Worm (Caenorhabditis elegans) whole organism, L2 larva: Measurements from ENCODE around the gene ule-3.

Experiments
- C34F6.9 ChIP-seq: fragments of 150-350 bp; optimal IDR thresholded peaks from 2 replicates; lab custom pipeline; 2014; ENCODE audit warnings: missing biosample characterization, missing genetic modification characterization
- F13H6.1 ChIP-seq: sonication (generic microtip); optimal IDR thresholded peaks from 2 replicates; lab custom pipeline; 2016; ENCODE audit warnings: missing genetic modification characterization, missing compliant biosample characterization
- Y55F3AM.14 ChIP-seq: fragments of 200-800 bp; sonication (Bioruptor generic); optimal IDR thresholded peaks from 2 replicates; lab custom pipeline; 2018; ENCODE audit warnings: mild to moderate bottlenecking, missing genetic modification characterization, missing compliant biosample characterization
- ZK546.5 ChIP-seq: sonication (generic microtip); optimal IDR thresholded peaks from 2 replicates; lab custom pipeline; 2017; ENCODE audit warnings: missing biosample characterization, missing genetic modification characterization
- alr-1 ChIP-seq: fragments of 150-350 bp; optimal IDR thresholded peaks from 2 replicates; lab custom pipeline; 2014; ENCODE audit warnings: missing biosample characterization, missing genetic modification characterization
- aly-2 ChIP-seq: fragments of 150-350 bp; optimal IDR thresholded peaks from 2 replicates; lab custom pipeline; 2014; ENCODE audit warnings: missing biosample characterization, missing genetic modification characterization
- ama-1 ChIP-seq: fragments of 150-350 bp; optimal IDR thresholded peaks from 2 replicates; lab custom pipeline; 2018; ENCODE audit warnings: inconsistent platforms
- blmp-1 ChIP-seq: sonication (generic microtip); optimal IDR thresholded peaks from 2 replicates; lab custom pipeline; 2017; ENCODE audit warnings: missing genetic modification characterization, mild to moderate bottlenecking, missing compliant biosample characterization, antibody characterized with exemption, moderate library complexity; ENCODE audit not compliant: insufficient read depth
- crh-2 ChIP-seq: sonication (generic microtip); optimal IDR thresholded peaks from 2 replicates; lab custom pipeline; 2017; ENCODE audit warnings: missing biosample characterization, missing genetic modification characterization
- elt-1 ChIP-seq: fragments of 150-350 bp; optimal IDR thresholded peaks from 2 replicates; lab custom pipeline; 2014; ENCODE audit warnings: missing biosample characterization, missing genetic modification characterization
- fos-1 ChIP-seq: fragments of 150-350 bp; optimal IDR thresholded peaks from 2 replicates; lab custom pipeline; 2014; ENCODE audit warnings: missing biosample characterization, missing genetic modification characterization
- gmeb-1 ChIP-seq: fragments of 150-350 bp; optimal IDR thresholded peaks from 2 replicates; lab custom pipeline; 2014; ENCODE audit warnings: missing biosample characterization, missing genetic modification characterization
- lin-11 ChIP-seq: fragments of 150-350 bp; sonication (generic microtip); optimal IDR thresholded peaks from 2 replicates; lab custom pipeline; 2014; ENCODE audit warnings: missing biosample characterization, missing genetic modification characterization, inconsistent platforms, mixed read lengths
- lin-13 ChIP-seq: fragments of 150-350 bp; optimal IDR thresholded peaks from 2 replicates; lab custom pipeline; 2014; ENCODE audit warnings: missing biosample characterization, missing genetic modification reagents, missing genetic modification characterization
- lin-39 ChIP-seq: fragments of 150-350 bp; optimal IDR thresholded peaks from 2 replicates; lab custom pipeline; 2014; ENCODE audit warnings: missing biosample characterization, missing genetic modification reagents, missing genetic modification characterization
- mab-5 ChIP-seq: fragments of 150-350 bp; optimal IDR thresholded peaks from 2 replicates; lab custom pipeline; 2014; ENCODE audit warnings: missing biosample characterization, missing genetic modification characterization
- mbf-1 ChIP-seq: sonication (generic microtip); optimal IDR thresholded peaks from 2 replicates; lab custom pipeline; 2017; ENCODE audit warnings: missing biosample characterization, missing genetic modification characterization
- mdl-1 ChIP-seq, 2 experiments: fragments of 150-350 bp in 1 of 2; sonication (generic microtip) in 1 of 2; optimal IDR thresholded peaks; 2 replicates each; lab custom pipeline; 2017; ENCODE audit warnings: missing biosample characterization in 2 of 2, missing genetic modification characterization in 2 of 2
- nhr-10 ChIP-seq: sonication (generic microtip); optimal IDR thresholded peaks from 2 replicates; lab custom pipeline; 2017; ENCODE audit warnings: missing biosample characterization, missing genetic modification characterization
- nhr-12 ChIP-seq: fragments of 150-350 bp; optimal IDR thresholded peaks from 2 replicates; lab custom pipeline; 2014; ENCODE audit warnings: missing biosample characterization, missing genetic modification characterization
- nhr-129 ChIP-seq: fragments of 150-350 bp; optimal IDR thresholded peaks from 2 replicates; lab custom pipeline; 2014; ENCODE audit warnings: missing biosample characterization, missing genetic modification characterization
- nhr-21 ChIP-seq: fragments of 150-350 bp; optimal IDR thresholded peaks from 2 replicates; lab custom pipeline; 2014; ENCODE audit warnings: missing biosample characterization, missing genetic modification characterization
- nhr-23 ChIP-seq: fragments of 150-350 bp; optimal IDR thresholded peaks from 2 replicates; lab custom pipeline; 2014; ENCODE audit warnings: missing biosample characterization, missing genetic modification reagents, missing genetic modification characterization
- nhr-6 ChIP-seq: fragments of 150-350 bp; optimal IDR thresholded peaks from 2 replicates; lab custom pipeline; 2014; ENCODE audit warnings: missing biosample characterization, missing genetic modification characterization
- peb-1 ChIP-seq: fragments of 150-350 bp; optimal IDR thresholded peaks from 2 replicates; lab custom pipeline; 2014; ENCODE audit warnings: missing biosample characterization, missing genetic modification characterization
- sem-4 ChIP-seq: fragments of 150-350 bp; optimal IDR thresholded peaks from 2 replicates; lab custom pipeline; 2014; ENCODE audit warnings: missing biosample characterization, missing genetic modification reagents, missing genetic modification characterization
- skn-1 ChIP-seq: sonication (generic microtip); optimal IDR thresholded peaks from 2 replicates; lab custom pipeline; 2017; ENCODE audit warnings: missing biosample characterization, missing genetic modification characterization
- sma-3 ChIP-seq: sonication (generic microtip); optimal IDR thresholded peaks from 2 replicates; lab custom pipeline; 2016; ENCODE audit warnings: missing genetic modification reagents, missing genetic modification characterization, missing compliant biosample characterization
- sma-9 ChIP-seq, 2 experiments: fragments of 150-350 bp in 1 of 2; sonication (generic microtip) in 1 of 2; optimal IDR thresholded peaks; 2 replicates each; lab custom pipeline; 2014 to 2016; ENCODE audit warnings: missing genetic modification characterization in 2 of 2, mild to moderate bottlenecking in 1 of 2, missing biosample characterization in 1 of 2, missing compliant biosample characterization in 1 of 2, missing genetic modification reagents in 1 of 2, moderate library complexity in 1 of 2
- snpc-4 ChIP-seq: fragments of 150-350 bp; optimal IDR thresholded peaks from 2 replicates; lab custom pipeline; 2014; ENCODE audit warnings: missing biosample characterization, missing genetic modification characterization
- unc-39 ChIP-seq: fragments of 150-350 bp; optimal IDR thresholded peaks from 2 replicates; lab custom pipeline; 2014; ENCODE audit warnings: missing biosample characterization, missing genetic modification characterization
- unc-55 ChIP-seq: fragments of 150-350 bp; sonication (generic microtip); optimal IDR thresholded peaks from 3 replicates; lab custom pipeline; 2014; ENCODE audit warnings: missing biosample characterization, missing genetic modification reagents, missing genetic modification characterization
- ztf-1 ChIP-seq: fragments of 200-800 bp; sonication (Bioruptor generic); conservative IDR thresholded peaks from 2 replicates; pipeline ENCODE4 v1.3.6; 2022; ENCODE audit warnings: missing genetic modification characterization, missing compliant biosample characterization
- ztf-11 ChIP-seq: sonication (generic microtip); optimal IDR thresholded peaks from 2 replicates; lab custom pipeline; 2017; ENCODE audit warnings: missing biosample characterization, missing genetic modification characterization

ule-3 gene

DNA sequence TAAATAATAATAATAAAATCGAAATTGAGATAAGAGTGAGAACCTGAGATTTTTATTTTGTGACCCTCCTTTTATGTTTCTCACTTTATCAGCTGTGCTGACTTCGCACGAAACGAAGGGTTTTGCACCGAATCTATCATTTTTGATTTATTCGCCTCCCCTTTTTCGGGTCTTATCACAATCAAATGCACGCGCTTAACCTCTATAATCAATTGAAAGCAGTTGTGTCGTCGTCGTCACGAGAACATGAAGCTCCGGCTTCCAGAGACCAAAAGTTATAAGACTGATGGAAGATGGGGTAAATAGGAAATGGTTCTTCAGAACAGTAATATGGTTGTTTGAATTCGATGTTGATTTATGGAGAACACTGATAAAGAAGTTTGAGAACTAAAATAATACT, 7.6 kb downstream of the ule-3 start, which contains the start of gene D1054.18:
TSS of gene D1054.18 (minus strand) at position 45 of the 400 bp plus-strand sequence.
- TF ChIP-seq skn-1 (peak; percentile 15), crh-2 (tag; lab: Kevin White, UChicago) (peak; percentile 73), ztf-11 (tag; lab: Kevin White, UChicago) (no peak), nhr-21 (tag; lab: Kevin White, UChicago) (no peak), mbf-1 (tag; lab: Kevin White, UChicago) (no peak), F13H6.1 (tag; lab: Kevin White, UChicago) (no peak), unc-39 (no peak), ztf-1 (GFP tag; lab: Robert Waterston, UW) (no peak), blmp-1 (no peak), sma-3 (GFP tag; lab: Kevin White, UChicago) (no peak), gmeb-1 (tag; lab: Kevin White, UChicago) (peak; percentile 45), lin-11 (tag; lab: Kevin White, UChicago) (no peak), mdl-1 (tag; optimal IDR thresholded peaks at IDR 0.05; lab: Kevin White, UChicago) (peak in 1 of 2 experiments; percentile 26), peb-1 (tag; lab: Kevin White, UChicago) (no peak), sma-9 (GFP tag; optimal IDR thresholded peaks at IDR 0.05; lab: Kevin White, UChicago) (peak; percentile 74), sma-9 (tag; optimal IDR thresholded peaks at IDR 0.05; lab: Kevin White, UChicago) (no peak), lin-39 (tag; lab: Kevin White, UChicago) (no peak), nhr-10 (tag; lab: Kevin White, UChicago) (no peak), nhr-6 (tag; lab: Kevin White, UChicago) (no peak), fos-1 (tag; lab: Kevin White, UChicago) (peak; percentile 70)

ce11 chrV:10802060-10802459, 8.5 kb downstream of the ule-3 start:
- TF ChIP-seq mdl-1 (tag; optimal IDR thresholded peaks at IDR 0.05; lab: Kevin White, UChicago) = peak in 1 of 2 experiments; percentile 18
- TF ChIP-seq crh-2 (tag; lab: Kevin White, UChicago) = peak; percentile 85
- TF ChIP-seq Y55F3AM.14 (GFP tag; lab: Kevin White, UChicago) = no peak
- TF ChIP-seq F13H6.1 (tag; lab: Kevin White, UChicago) = peak; percentile 10
- TF ChIP-seq blmp-1 = no peak
- TF ChIP-seq sma-9 (GFP tag; optimal IDR thresholded peaks at IDR 0.05; lab: Kevin White, UChicago) = peak; percentile 85
- TF ChIP-seq sma-9 (tag; optimal IDR thresholded peaks at IDR 0.05; lab: Kevin White, UChicago) = no peak
- no peak for TF ChIP-seq elt-1 (tag; lab: Kevin White, UChicago)
- TF ChIP-seq fos-1 (tag; lab: Kevin White, UChicago) = peak; percentile 74
- peak; percentile 19 for TF ChIP-seq sma-3 (GFP tag; lab: Kevin White, UChicago)
- peak; percentile 1 for TF ChIP-seq gmeb-1 (tag; lab: Kevin White, UChicago)

DNA sequence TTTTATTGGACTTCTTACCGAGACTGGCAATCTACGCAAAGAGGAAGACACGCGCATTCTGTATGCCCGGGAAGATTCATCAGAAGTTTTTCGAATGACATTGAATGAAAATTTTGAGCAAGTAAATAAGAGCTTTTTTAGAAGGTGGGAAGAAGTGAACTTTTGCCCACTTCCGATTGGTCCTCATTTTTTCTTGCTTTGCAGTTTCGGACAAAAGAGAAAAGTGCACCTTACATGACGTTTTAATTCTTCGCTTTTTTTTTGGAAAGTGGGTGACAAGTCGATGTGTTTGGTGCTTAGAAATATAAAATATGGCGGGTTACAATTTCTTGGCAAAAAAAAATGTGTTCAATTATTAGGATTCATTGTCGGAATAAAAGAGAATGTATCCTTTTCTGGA, 10.8 kb downstream of the ule-3 start, which contains the start of gene secs-1:
TSS of gene secs-1 (minus strand) at position 101 of the 400 bp plus-strand sequence.
- TF ChIP-seq unc-39 (no peak), lin-13 (no peak), alr-1 (tag; lab: Kevin White, UChicago) (no peak), aly-2 (no peak), lin-11 (tag; lab: Kevin White, UChicago) (no peak), C34F6.9 (tag; lab: Kevin White, UChicago) (no peak), blmp-1 (no peak), unc-55 (GFP tag; lab: Kevin White, UChicago) (no peak), ztf-1 (GFP tag; lab: Robert Waterston, UW) (no peak), ama-1 (lab: Kevin White, UChicago) (no peak), nhr-6 (tag; lab: Kevin White, UChicago) (no peak), fos-1 (tag; lab: Kevin White, UChicago) (no peak), mbf-1 (tag; lab: Kevin White, UChicago) (no peak), nhr-12 (tag; lab: Kevin White, UChicago) (no peak), snpc-4 (tag; lab: Kevin White, UChicago) (no peak), ztf-11 (tag; lab: Kevin White, UChicago) (no peak), gmeb-1 (tag; lab: Kevin White, UChicago) (no peak)

- no peak for TF ChIP-seq ama-1 (lab: Kevin White, UChicago)
- no peak for TF ChIP-seq nhr-129 (tag; lab: Kevin White, UChicago)
- TF ChIP-seq sem-4 (tag; lab: Kevin White, UChicago) = no peak
- no peak for TF ChIP-seq ztf-11 (tag; lab: Kevin White, UChicago)
- no peak for TF ChIP-seq mab-5
- no peak for TF ChIP-seq nhr-23
- no peak for TF ChIP-seq nhr-21 (tag; lab: Kevin White, UChicago)
- no peak for TF ChIP-seq lin-39 (tag; lab: Kevin White, UChicago)
- no peak for TF ChIP-seq fos-1 (tag; lab: Kevin White, UChicago)
- TF ChIP-seq ZK546.5 (tag; lab: Kevin White, UChicago) = no peak
- no peak for TF ChIP-seq gmeb-1 (tag; lab: Kevin White, UChicago)
- no peak for TF ChIP-seq nhr-10 (tag; lab: Kevin White, UChicago)
Observed at ce11 chrV:10805934-10806333, 12.3 kb downstream of the ule-3 start, which contains the start of gene prp-38. TSS of gene prp-38 (minus strand) at chrV:10806034.
